Worm (Caenorhabditis elegans) whole organism, L2 larva: ENCODE results near the gene Y67A10A.2.
"Not testable (repeated sequence)": the region's sequence is repeated elsewhere in the genome, so short reads cannot be mapped to it uniquely, and the experiment has no call there.

Experiments used
- mdl-1 ChIP-seq, 2 experiments: fragments of 150-350 bp in 1 of 2; sonication (generic microtip) in 1 of 2; optimal IDR thresholded peaks; 2 replicates each; lab custom pipeline; 2017; ENCODE audit warnings: missing biosample characterization in 2 of 2, missing genetic modification characterization in 2 of 2
- nhr-237 ChIP-seq: fragments of 150-350 bp; optimal IDR thresholded peaks from 2 replicates; lab custom pipeline; 2014; ENCODE audit warnings: missing biosample characterization, missing genetic modification characterization

ce11 chrIV:14373814-14374213, 36.0 kb downstream of the Y67A10A.2 start, which contains the start of gene Y67A10A.7:
- not testable (repeated sequence) for TF ChIP-seq mdl-1 (tag; optimal IDR thresholded peaks at IDR 0.05; lab: Kevin White, UChicago); nhr-237
